Fruit fly (Drosophila melanogaster) whole organism, pupa: ENCODE measurements around the gene Ire1.
A peak's percentile ranks its signal among the peaks of the same experiment; 100 is the strongest.

ENCODE experiments used
- CG10348 ChIP-seq: fragments of 200-800 bp; sonication (Bioruptor generic); IDR thresholded peaks from 2 replicates; pipeline ENCODE4 v1.3.6; 2022; ENCODE audit warnings: missing biosample characterization, missing genetic modification characterization
- CG12605 ChIP-seq: fragments of 200-800 bp; sonication (Bioruptor generic); IDR thresholded peaks from 2 replicates; pipeline ENCODE4 v1.3.6; 2022; ENCODE audit warnings: missing biosample characterization, missing genetic modification characterization
- CG14655 ChIP-seq: fragments of 200-800 bp; sonication (Bioruptor generic); optimal IDR thresholded peaks from 3 replicates; lab custom pipeline; 2017; ENCODE audit warnings: mild to moderate bottlenecking, missing biosample characterization, missing genetic modification reagents, missing genetic modification characterization
- CG15710 ChIP-seq: fragments of 200-800 bp; sonication (Bioruptor generic); optimal IDR thresholded peaks from 2 replicates; lab custom pipeline; 2018; ENCODE audit warnings: missing biosample characterization, mild to moderate bottlenecking, missing genetic modification characterization, moderate library complexity
- CG17806 ChIP-seq: fragments of 200-800 bp; sonication (Bioruptor generic); optimal IDR thresholded peaks from 2 replicates; lab custom pipeline; 2018; ENCODE audit warnings: missing biosample characterization, mild to moderate bottlenecking, missing genetic modification characterization, moderate library complexity
- CG32121 ChIP-seq: fragments of 200-800 bp; sonication (Bioruptor generic); IDR thresholded peaks from 2 replicates; pipeline ENCODE4 v1.3.6; 2022; ENCODE audit warnings: missing biosample characterization, missing genetic modification characterization
- CG34367 ChIP-seq: fragments of 200-800 bp; sonication (Bioruptor generic); optimal IDR thresholded peaks from 2 replicates; lab custom pipeline; 2018; ENCODE audit warnings: missing biosample characterization, mild to moderate bottlenecking, missing genetic modification characterization
- CG8159 ChIP-seq: fragments of 200-800 bp; sonication (Bioruptor generic); optimal IDR thresholded peaks from 3 replicates; lab custom pipeline; 2018; ENCODE audit warnings: missing biosample characterization, mild to moderate bottlenecking, missing genetic modification characterization, moderate library complexity
- D1 ChIP-seq: fragments of 200-800 bp; sonication (Bioruptor generic); optimal IDR thresholded peaks from 2 replicates; lab custom pipeline; 2018; ENCODE audit warnings: missing biosample characterization, mild to moderate bottlenecking, missing genetic modification characterization, moderate library complexity
- Ets98B ChIP-seq: fragments of 200-800 bp; sonication (Bioruptor generic); IDR thresholded peaks from 2 replicates; pipeline ENCODE4 v1.3.6; 2022; ENCODE audit warnings: missing biosample characterization, missing genetic modification characterization
- Pif1B ChIP-seq: fragments of 200-800 bp; sonication (Bioruptor generic); optimal IDR thresholded peaks from 3 replicates; lab custom pipeline; 2016; ENCODE audit warnings: missing biosample characterization, missing genetic modification characterization
- Snoo ChIP-seq: fragments of 200-800 bp; sonication (Bioruptor generic); optimal IDR thresholded peaks from 3 replicates; lab custom pipeline; 2017; ENCODE audit warnings: missing biosample characterization, mild to moderate bottlenecking, missing genetic modification characterization, inconsistent platforms
- fd96Ca ChIP-seq: fragments of 200-800 bp; sonication (Bioruptor generic); IDR thresholded peaks from 3 replicates; pipeline ENCODE4 v1.3.6; 2022; ENCODE audit warnings: missing biosample characterization, missing genetic modification characterization
- gl ChIP-seq: fragments of 200-800 bp; sonication (Bioruptor generic); optimal IDR thresholded peaks from 2 replicates; lab custom pipeline; 2018; ENCODE audit warnings: missing biosample characterization, mild to moderate bottlenecking, missing genetic modification characterization

dm6 chr3R:19808430-19808756 lies 52.7 kb downstream of the Ire1 start:
- TF ChIP-seq CG17806 (no peak), CG14655 (GFP tag; lab: Kevin White, UChicago) (peak; percentile 24), CG34367 (no peak), Pif1B (GFP tag; lab: Kevin White, UChicago) (no peak), Snoo (no peak), CG8159 (tag; lab: Kevin White, UChicago) (no peak), Ets98B (GFP tag; lab: Robert Waterston, UW) (no peak), CG12605 (GFP tag; lab: Robert Waterston, UW) (no peak), CG10348 (GFP tag; lab: Robert Waterston, UW) (no peak), CG15710 (tag; lab: Kevin White, UChicago) (no peak), fd96Ca (GFP tag; lab: Robert Waterston, UW) (0 out of 3 replicates have a peak, but pooled peaks have one; percentile 19), CG32121 (GFP tag; lab: Robert Waterston, UW) (no peak), D1 (tag; lab: Kevin White, UChicago) (no peak), gl (tag; lab: Kevin White, UChicago) (no peak)
